Fruit fly (Drosophila melanogaster) whole organism, larva: ENCODE measurements around the gene CG34112.

Experiments
- noc ChIP-seq: fragments of 200-800 bp; sonication (Bioruptor generic); optimal IDR thresholded peaks from 3 replicates; lab custom pipeline; 2019; ENCODE audit warnings: missing biosample characterization, mild to moderate bottlenecking, missing genetic modification characterization, moderate library complexity

Gene CG34112

DNA sequence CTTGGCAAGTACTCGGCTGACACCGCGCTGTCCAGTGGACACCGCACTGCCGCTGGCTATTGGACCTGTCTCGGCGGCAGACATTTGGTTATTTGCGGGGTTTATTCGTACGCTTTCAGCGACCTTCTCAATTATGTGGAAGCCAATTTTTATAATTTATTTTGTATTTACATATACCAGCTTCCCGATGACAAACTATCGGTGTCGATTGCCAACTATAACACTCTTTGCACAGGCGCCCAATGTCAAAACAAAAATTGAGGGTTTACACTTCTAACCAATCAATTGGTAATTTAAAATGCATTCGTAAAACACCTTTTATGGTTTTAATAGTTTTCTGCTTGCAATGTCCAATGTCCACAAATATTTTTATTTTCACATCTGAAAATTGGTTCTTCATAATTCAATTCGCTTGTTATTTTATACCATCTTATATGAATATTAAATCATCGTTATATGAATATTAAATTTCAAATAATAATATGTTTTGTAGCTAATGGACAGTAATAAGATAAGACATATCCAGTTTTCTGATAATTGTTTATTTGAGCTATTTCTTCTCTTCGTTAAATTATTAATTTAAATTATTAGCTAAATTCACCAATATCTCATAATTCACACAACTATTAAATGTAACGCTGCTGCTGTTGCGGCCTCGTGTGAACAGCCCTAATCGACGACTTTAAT is 5.9 kb upstream of the CG34112 start:
- no peak for TF ChIP-seq noc (tag; lab: Kevin White, UChicago)

DNA sequence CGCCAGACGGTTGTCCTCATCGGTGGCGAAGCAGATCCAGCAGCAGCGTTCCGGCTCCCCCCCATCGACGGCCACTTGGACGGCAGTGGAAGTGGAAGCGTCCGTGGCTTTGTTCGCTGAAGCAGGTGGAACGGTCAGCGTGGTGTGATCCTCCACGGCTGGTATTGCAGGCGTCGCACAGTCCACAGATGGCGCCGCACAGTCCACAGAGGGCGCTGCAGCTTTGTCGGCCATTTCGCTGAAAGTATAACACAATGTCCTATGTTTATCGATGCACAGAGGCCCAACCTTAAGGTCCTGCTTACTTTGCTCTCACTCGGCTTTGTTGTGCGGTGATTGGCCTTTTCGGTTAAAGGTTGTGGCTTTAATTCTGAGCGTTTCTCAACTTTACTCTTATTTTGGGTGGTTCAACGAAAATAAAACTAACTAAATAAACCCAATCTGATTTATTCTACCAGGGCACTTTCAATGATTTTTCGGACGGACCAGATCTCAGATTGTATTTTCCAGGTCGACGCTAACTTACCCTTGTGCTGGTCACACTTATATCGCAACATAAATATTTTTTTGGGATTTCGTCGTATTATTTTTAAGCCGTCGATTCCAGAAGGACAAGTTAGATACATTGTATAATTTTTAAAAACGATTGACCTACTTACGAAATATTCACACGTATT is 3.5 kb upstream of the CG34112 start, which contains the start of gene CG9855:
TSS of gene CG9855 (minus strand) at position 473 of the 677 bp plus-strand sequence.
- TF ChIP-seq noc (tag; lab: Kevin White, UChicago) = no peak

- peak; percentile 96 for TF ChIP-seq noc (tag; lab: Kevin White, UChicago)
Measured at dm6 chr3R:4394654-4395581, 859 bp upstream of the CG34112 start.

dm6 chr3R:4390133-4390532 is 3.9 kb downstream of the CG34112 start, which contains the start of gene CG14646:
Gene CG14646 (plus strand): TSS chr3R:4390366.
- no peak for TF ChIP-seq noc (tag; lab: Kevin White, UChicago)

- peak; percentile 31 for TF ChIP-seq noc (tag; lab: Kevin White, UChicago)
Measured at dm6 chr3R:4387490-4387889, 6.6 kb downstream of the CG34112 start, which contains the start of gene tub. Gene tub (plus strand): TSS chr3R:4387742.

- TF ChIP-seq noc (tag; lab: Kevin White, UChicago) = no peak
Measured at dm6 chr3R:4382165-4382564, 11.9 kb downstream of the CG34112 start.

DNA sequence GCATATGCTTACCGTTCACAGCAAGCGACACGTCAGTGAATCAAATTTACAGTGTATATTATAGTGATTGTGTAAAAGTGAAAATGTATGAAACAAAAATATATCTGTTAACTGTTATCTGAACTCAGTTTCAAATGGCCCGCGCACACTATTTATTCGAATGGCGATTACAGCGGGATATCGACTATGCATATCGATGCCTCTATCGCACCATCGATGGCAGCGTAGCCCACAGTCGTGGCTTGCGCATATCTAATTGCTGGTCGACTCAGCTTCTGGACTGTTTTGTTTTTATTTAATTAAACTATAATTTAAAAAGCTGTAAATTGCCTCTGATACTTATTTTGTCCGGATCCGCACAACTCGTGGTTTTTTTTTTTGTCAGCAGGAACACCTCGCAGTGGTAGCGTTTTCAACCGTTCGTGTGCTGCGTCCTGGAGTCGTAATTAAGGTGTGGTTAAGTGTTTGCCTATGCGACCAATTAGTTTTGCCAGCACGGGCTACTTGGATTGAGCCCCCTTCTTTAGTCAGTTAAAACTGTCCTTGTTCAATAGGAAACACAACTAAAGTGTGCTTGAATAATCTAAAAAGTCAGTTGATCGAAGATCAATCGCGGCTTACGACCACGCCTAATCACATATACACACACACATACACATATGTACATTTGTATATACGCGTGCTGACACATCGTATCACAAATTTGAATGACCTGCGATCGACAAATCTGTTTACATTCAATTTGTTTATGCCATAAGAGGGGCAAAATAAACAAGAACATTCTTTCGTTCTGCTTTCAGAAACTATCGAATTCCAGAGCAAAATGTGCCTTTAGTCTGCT is 12.8 kb downstream of the CG34112 start, which contains the start of gene Cont:
TSS of gene Cont (plus strand) at position 228 of the 841 bp plus-strand sequence.
- no peak for TF ChIP-seq noc (tag; lab: Kevin White, UChicago)

DNA sequence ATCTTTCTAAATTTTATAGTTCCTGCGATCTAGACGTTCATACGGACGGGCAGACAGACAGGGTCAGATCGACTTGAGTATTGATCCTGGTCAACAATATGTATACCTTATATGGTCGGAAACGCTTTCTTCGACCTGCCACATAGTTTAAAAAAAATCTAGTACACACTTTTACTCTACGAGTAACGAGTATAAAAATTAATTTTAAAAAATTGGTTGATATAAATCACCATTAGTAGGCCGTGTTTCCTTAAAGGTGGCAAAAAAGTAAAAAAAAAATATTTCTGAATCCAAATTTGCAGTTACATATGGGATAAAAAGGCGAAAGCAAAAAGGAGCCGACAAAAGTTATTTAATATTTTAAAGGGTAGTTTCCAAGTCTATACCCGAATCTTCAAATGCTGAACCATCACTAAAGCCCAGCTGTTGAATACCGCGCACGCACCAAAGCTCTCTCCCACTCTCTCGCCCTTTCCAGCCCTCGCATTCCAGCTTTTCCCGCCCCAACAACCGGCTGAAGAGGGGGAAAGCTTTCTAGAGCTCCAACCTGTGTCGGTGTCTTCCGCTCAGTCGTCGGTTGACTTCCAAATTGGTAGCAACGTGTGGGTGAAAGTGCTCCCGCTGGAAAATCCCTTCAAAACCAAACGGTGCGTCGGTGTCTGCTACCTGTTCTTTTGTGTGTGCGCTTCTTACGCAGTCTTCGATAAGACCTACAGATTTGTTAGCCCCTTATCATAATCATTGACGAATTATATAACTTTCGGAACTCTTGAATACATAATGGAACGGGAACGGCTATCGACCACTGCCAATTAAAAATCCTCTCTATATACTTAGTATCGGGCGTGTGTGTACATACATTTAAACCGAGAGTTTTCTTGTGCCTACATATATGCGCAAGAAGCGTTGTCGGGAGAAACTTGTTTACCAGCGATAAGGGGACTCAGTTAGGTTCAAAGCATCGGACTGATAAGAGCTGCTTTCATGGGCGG is 15.4 kb downstream of the CG34112 start, which contains the start of gene Sfxn1-3:
TSS of gene Sfxn1-3 (plus strand) at position 238 of the 992 bp plus-strand sequence.
- peak; percentile 81 for TF ChIP-seq noc (tag; lab: Kevin White, UChicago)

DNA sequence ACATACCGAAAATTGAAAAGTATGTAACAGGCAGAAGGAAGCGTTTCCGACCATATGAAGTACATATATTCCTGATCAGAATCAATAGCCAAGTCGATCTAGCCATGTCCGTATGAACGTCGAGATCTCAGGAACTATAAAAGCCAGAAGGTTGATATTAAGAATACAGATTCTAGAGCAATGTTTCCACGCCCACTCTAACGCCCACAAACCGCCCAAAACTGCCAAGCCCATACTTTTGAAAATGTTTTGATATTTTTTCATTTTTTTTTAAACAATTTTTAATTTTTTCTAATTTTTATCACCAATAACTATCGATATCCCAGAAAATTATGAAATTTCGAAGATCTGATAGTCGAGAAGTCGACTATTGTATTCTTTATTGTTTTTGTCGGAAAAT is 32.0 kb downstream of the CG34112 start:
- TF ChIP-seq noc (tag; lab: Kevin White, UChicago) = no peak

- no peak for TF ChIP-seq noc (tag; lab: Kevin White, UChicago)
Measured at dm6 chr3R:4360668-4361110, 33.4 kb downstream of the CG34112 start.

DNA sequence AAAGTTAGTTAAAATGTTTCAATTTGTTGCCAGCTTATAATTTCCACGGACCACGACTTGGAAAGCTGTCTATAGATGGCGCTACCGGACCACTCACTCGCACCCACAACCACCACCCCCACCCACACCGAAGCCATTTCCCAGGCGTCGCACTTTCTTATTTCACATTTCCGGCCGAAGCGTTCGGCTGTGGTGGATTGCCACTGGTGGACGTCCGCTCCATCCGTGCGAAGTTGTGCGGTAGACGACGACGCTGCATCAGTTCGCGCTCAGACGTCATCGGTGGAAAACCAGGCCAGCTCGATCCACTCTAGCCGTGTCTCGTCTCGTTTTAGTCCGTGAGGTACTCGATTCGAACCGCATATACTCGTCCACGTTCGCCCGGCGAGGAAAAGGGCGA is 34.4 kb downstream of the CG34112 start, which contains the start of gene CG1090:
TSS of gene CG1090 (plus strand) at position 259 of the 400 bp plus-strand sequence.
- TF ChIP-seq noc (tag; lab: Kevin White, UChicago) = no peak

dm6 chr3R:4353569-4353968 is 40.5 kb downstream of the CG34112 start:
- no peak for TF ChIP-seq noc (tag; lab: Kevin White, UChicago)

dm6 chr3R:4350199-4350598 is 43.9 kb downstream of the CG34112 start:
- TF ChIP-seq noc (tag; lab: Kevin White, UChicago) = no peak
